Fruit fly (Drosophila melanogaster): ENCODE data around the gene Nin.

- TF ChIP-seq Hr78 (GFP tag; optimal IDR thresholded peaks at IDR 0.05) (no peak), Abd-B (GFP tag; optimal IDR thresholded peaks at IDR 0.05) (no peak), tai (GFP tag; optimal IDR thresholded peaks at IDR 0.05) (no peak), h (GFP tag; optimal IDR thresholded peaks at IDR 0.05) (peak; percentile 41), psq (GFP tag; optimal IDR thresholded peaks at IDR 0.05) (no peak), CG32264 (GFP tag; optimal IDR thresholded peaks at IDR 0.05) (no peak), usp (GFP tag; optimal IDR thresholded peaks at IDR 0.05) (no peak), HLH106 (tag; optimal IDR thresholded peaks at IDR 0.05) (peak; percentile 43)
These were observed 9.9 kb upstream of the Nin start for dm6 chr2L:5288262-5288621.
